Fruit fly (Drosophila melanogaster): Measurements from ENCODE around the gene Efa6.
A peak's percentile ranks its signal among the peaks of the same experiment; 100 is the strongest.

Gene Efa6

dm6 chr3R:22631156-22631555 lies 43.6 kb downstream of the Efa6 start (continued):
- TF ChIP-seq nau (GFP tag; optimal IDR thresholded peaks at IDR 0.05) (peak; percentile 8), CG3281 (GFP tag; optimal IDR thresholded peaks at IDR 0.05) (no peak), caup (GFP tag; optimal IDR thresholded peaks at IDR 0.05; ENCODE audit: severe bottlenecking) (no peak), CG6765 (GFP tag; optimal IDR thresholded peaks at IDR 0.05) (no peak), cg (GFP tag; optimal IDR thresholded peaks at IDR 0.05) (no peak), CG31388 (GFP tag; optimal IDR thresholded peaks at IDR 0.05) (no peak), CG31224 (GFP tag; IDR thresholded peaks at IDR 0.05) (no peak), rib (GFP tag; IDR thresholded peaks at IDR 0.05) (no peak), D19A (tag; optimal IDR thresholded peaks at IDR 0.05) (peak; percentile 26), Fer3 (tag; optimal IDR thresholded peaks at IDR 0.05) (no peak), CG17829 (tag; optimal IDR thresholded peaks at IDR 0.05) (no peak), CG13624 (GFP tag; optimal IDR thresholded peaks at IDR 0.05) (no peak), cad (GFP tag; optimal IDR thresholded peaks at IDR 0.05) (no peak), Xbp1 (GFP tag; optimal IDR thresholded peaks at IDR 0.05) (no peak), dimm (GFP tag; IDR thresholded peaks at IDR 0.05) (no peak), hth (optimal IDR thresholded peaks at IDR 0.05) (no peak), CG11696 (GFP tag; IDR thresholded peaks at IDR 0.05) (no peak), CG11093 (GFP tag; IDR thresholded peaks at IDR 0.05) (no peak), CG2875 (GFP tag; optimal IDR thresholded peaks at IDR 0.05) (peak; percentile 25), otp (GFP tag; IDR thresholded peaks at IDR 0.05) (no peak), CG12391 (tag; optimal IDR thresholded peaks at IDR 0.05) (no peak), lov (optimal IDR thresholded peaks at IDR 0.05) (no peak), lov (GFP tag; IDR thresholded peaks at IDR 0.05) (no peak), gro (GFP tag; optimal IDR thresholded peaks at IDR 0.05) (no peak), schlank (tag; optimal IDR thresholded peaks at IDR 0.05) (peak; percentile 7), tll (GFP tag; optimal IDR thresholded peaks at IDR 0.05) (no peak), CG8478 (optimal IDR thresholded peaks at IDR 0.05) (no peak), scrt (GFP tag; optimal IDR thresholded peaks at IDR 0.05) (peak; percentile 7), Camta (GFP tag; optimal IDR thresholded peaks at IDR 0.05) (peak; percentile 23), Ada2b (GFP tag; IDR thresholded peaks at IDR 0.05) (no peak), pan (optimal IDR thresholded peaks at IDR 0.05) (no peak), pan (GFP tag; optimal IDR thresholded peaks at IDR 0.05 in 1 of 2, IDR thresholded peaks at IDR 0.05 in 1 of 2) (peak in 1 of 2 experiments; percentile 24), HLH3B (GFP tag; IDR thresholded peaks at IDR 0.05) (no peak), emc (GFP tag; optimal IDR thresholded peaks at IDR 0.05) (no peak), NK7.1 (GFP tag; optimal IDR thresholded peaks at IDR 0.05) (no peak), sens (GFP tag) (peak; percentile 52), CG31441 (GFP tag; IDR thresholded peaks at IDR 0.05) (no peak), gem (tag; optimal IDR thresholded peaks at IDR 0.05) (peak; percentile 10), luna (GFP tag; optimal IDR thresholded peaks at IDR 0.05) (no peak), tap (tag; optimal IDR thresholded peaks at IDR 0.05) (no peak), CG8944 (GFP tag; optimal IDR thresholded peaks at IDR 0.05) (no peak), aop (GFP tag; IDR thresholded peaks at IDR 0.05) (no peak), fd64A (GFP tag; optimal IDR thresholded peaks at IDR 0.05) (peak; percentile 19), sim (GFP tag; IDR thresholded peaks at IDR 0.05) (no peak), CG9797 (GFP tag; optimal IDR thresholded peaks at IDR 0.05) (no peak), pfk (GFP tag; optimal IDR thresholded peaks at IDR 0.05) (no peak), CG10462 (GFP tag; optimal IDR thresholded peaks at IDR 0.05) (no peak), tna (GFP tag; IDR thresholded peaks at IDR 0.05; ENCODE audit: partially characterized antibody) (no peak), crp (GFP tag; optimal IDR thresholded peaks at IDR 0.05) (no peak), Rfx (GFP tag; IDR thresholded peaks at IDR 0.05) (no peak), CG16815 (GFP tag; optimal IDR thresholded peaks at IDR 0.05) (no peak), CHES-1-like (GFP tag; optimal IDR thresholded peaks at IDR 0.05) (no peak), Poxn (GFP tag; IDR thresholded peaks at IDR 0.05) (no peak)
